Fruit fly (Drosophila melanogaster) whole organism, embryonic: ENCODE results near the gene CG44000.
A peak's percentile ranks its signal among the peaks of the same experiment; 100 is the strongest.

Source experiments
- CG10321 ChIP-seq: fragments of 200-800 bp; sonication (Bioruptor generic); IDR thresholded peaks from 2 replicates; pipeline ENCODE4 v1.3.6; 2022; ENCODE audit warnings: missing biosample characterization, missing genetic modification characterization
- CG10431 ChIP-seq: fragments of 200-800 bp; sonication (Bioruptor generic); optimal IDR thresholded peaks from 3 replicates; lab custom pipeline; 2018; ENCODE audit warnings: missing biosample characterization, mild to moderate bottlenecking, missing genetic modification characterization
- CG10565 ChIP-seq: fragments of 200-800 bp; sonication (Bioruptor generic); optimal IDR thresholded peaks from 3 replicates; lab custom pipeline; 2016; ENCODE audit warnings: missing biosample characterization, mild to moderate bottlenecking, missing genetic modification characterization
- CG11085 ChIP-seq: fragments of 200-800 bp; sonication (Bioruptor generic); IDR thresholded peaks from 2 replicates; pipeline ENCODE4 v1.3.6; 2022; ENCODE audit warnings: missing biosample characterization, missing genetic modification characterization
- CG12659 ChIP-seq: fragments of 200-800 bp; sonication (Bioruptor generic); optimal IDR thresholded peaks from 3 replicates; lab custom pipeline; 2017; ENCODE audit warnings: mild to moderate bottlenecking, missing biosample characterization, missing genetic modification reagents, missing genetic modification characterization
- CG13424 ChIP-seq: fragments of 200-800 bp; sonication (Bioruptor generic); optimal IDR thresholded peaks from 2 replicates; lab custom pipeline; 2019; ENCODE audit warnings: missing biosample characterization, mild to moderate bottlenecking, missing genetic modification characterization, moderate library complexity
- CG15479 ChIP-seq: fragments of 200-800 bp; sonication (Bioruptor generic); optimal IDR thresholded peaks from 3 replicates; lab custom pipeline; 2019; ENCODE audit warnings: missing biosample characterization, mild to moderate bottlenecking, missing genetic modification characterization, moderate library complexity
- CG1602 ChIP-seq: fragments of 200-800 bp; sonication (Bioruptor generic); optimal IDR thresholded peaks from 3 replicates; lab custom pipeline; 2016; ENCODE audit warnings: missing biosample characterization, missing genetic modification characterization
- CG17568 ChIP-seq: fragments of 200-800 bp; sonication (Bioruptor generic); optimal IDR thresholded peaks from 2 replicates; lab custom pipeline; 2018; ENCODE audit warnings: missing biosample characterization, mild to moderate bottlenecking, missing genetic modification characterization, moderate library complexity
- CG1832 ChIP-seq: fragments of 200-800 bp; sonication (Bioruptor generic); optimal IDR thresholded peaks from 2 replicates; lab custom pipeline; 2017; ENCODE audit warnings: missing biosample characterization, mild to moderate bottlenecking, missing genetic modification characterization, inconsistent platforms
- CG2120 ChIP-seq: fragments of 200-800 bp; sonication (Bioruptor generic); optimal IDR thresholded peaks from 3 replicates; lab custom pipeline; 2016; ENCODE audit warnings: missing biosample characterization, missing genetic modification characterization
- CG2889 ChIP-seq: fragments of 200-800 bp; sonication (Bioruptor generic); IDR thresholded peaks from 3 replicates; pipeline ENCODE4 v1.3.6; 2022; ENCODE audit warnings: missing biosample characterization, missing genetic modification characterization
- CG31388 ChIP-seq: fragments of 200-800 bp; sonication (Bioruptor generic); optimal IDR thresholded peaks from 2 replicates; lab custom pipeline; 2016; ENCODE audit warnings: missing biosample characterization, missing genetic modification characterization
- CG31441 ChIP-seq: fragments of 200-800 bp; sonication (Bioruptor generic); IDR thresholded peaks from 2 replicates; pipeline ENCODE4 v1.3.6; 2022; ENCODE audit warnings: missing biosample characterization, missing genetic modification characterization
- CG33213 ChIP-seq: fragments of 200-800 bp; sonication (Bioruptor generic); optimal IDR thresholded peaks from 3 replicates; lab custom pipeline; 2016; ENCODE audit warnings: missing biosample characterization, missing genetic modification characterization
- CG3847 ChIP-seq: fragments of 200-800 bp; sonication (Bioruptor generic); IDR thresholded peaks from 2 replicates; pipeline ENCODE4 v1.3.6; 2022; ENCODE audit warnings: missing biosample characterization, missing genetic modification characterization
- CG4328 ChIP-seq: fragments of 200-800 bp; sonication (Bioruptor generic); optimal IDR thresholded peaks from 3 replicates; lab custom pipeline; 2017; ENCODE audit warnings: missing biosample characterization, missing genetic modification reagents, missing genetic modification characterization
- CG6813 ChIP-seq: fragments of 200-800 bp; sonication (Bioruptor generic); optimal IDR thresholded peaks from 2 replicates; lab custom pipeline; 2017; ENCODE audit warnings: missing biosample characterization, missing genetic modification characterization, mild to moderate bottlenecking, moderate library complexity, missing genetic modification reagents
- CG7963 ChIP-seq: fragments of 200-800 bp; sonication (Bioruptor generic); IDR thresholded peaks from 3 replicates; pipeline ENCODE4 v1.3.6; 2022; ENCODE audit warnings: missing biosample characterization, missing genetic modification characterization; ENCODE audit not compliant: partially characterized antibody
- CG8924 ChIP-seq: fragments of 200-800 bp; optimal IDR thresholded peaks from 3 replicates; lab custom pipeline; 2019; ENCODE audit warnings: missing biosample characterization, mild to moderate bottlenecking, missing genetic modification characterization, moderate library complexity
- CG9817 ChIP-seq: fragments of 200-800 bp; sonication (Bioruptor generic); optimal IDR thresholded peaks from 2 replicates; lab custom pipeline; 2018; ENCODE audit warnings: missing biosample characterization, mild to moderate bottlenecking, missing genetic modification characterization, moderate library complexity
- CG9876 ChIP-seq: fragments of 200-800 bp; sonication (Bioruptor generic); optimal IDR thresholded peaks from 2 replicates; lab custom pipeline; 2016; ENCODE audit warnings: missing biosample characterization, missing genetic modification characterization
- Ets65A ChIP-seq: fragments of 200-800 bp; sonication (Bioruptor generic); peaks from one replicate; lab custom pipeline; 2016; ENCODE audit warnings: missing biosample characterization, missing genetic modification characterization
- GATAe ChIP-seq: fragments of 200-800 bp; sonication (Bioruptor generic); conservative IDR thresholded peaks from 2 replicates; pipeline ENCODE4 v1.3.6; 2022; ENCODE audit warnings: missing biosample characterization, missing genetic modification characterization
- H2.0 ChIP-seq: fragments of 200-800 bp; sonication (Bioruptor generic); IDR thresholded peaks from 2 replicates; pipeline ENCODE4 v1.3.6; 2022; ENCODE audit warnings: missing biosample characterization, missing genetic modification characterization
- Hr39 ChIP-seq: fragments of >200 bp; optimal IDR thresholded peaks from 2 replicates; lab custom pipeline; 2017
- Hr78 ChIP-seq, 2 experiments: fragments of 200-800 bp in 1 of 2; fragments of >200 bp in 1 of 2; sonication (Bioruptor generic) in 1 of 2; optimal IDR thresholded peaks; 2 replicates each; lab custom pipeline; 2017 to 2019; ENCODE audit warnings: missing biosample characterization in 2 of 2, missing genetic modification characterization in 2 of 2, mild to moderate bottlenecking in 1 of 2, moderate library complexity in 1 of 2
- MBD-R2 ChIP-seq: fragments of 200-800 bp; sonication (Bioruptor generic); IDR thresholded peaks from 2 replicates; pipeline ENCODE4 v1.3.6; 2022; ENCODE audit warnings: missing biosample characterization, missing genetic modification characterization
- Meics ChIP-seq: fragments of 200-800 bp; sonication (Bioruptor generic); optimal IDR thresholded peaks from 2 replicates; lab custom pipeline; 2017; ENCODE audit warnings: missing biosample characterization, mild to moderate bottlenecking, missing genetic modification characterization
- NK7.1 ChIP-seq: fragments of 200-800 bp; sonication (Bioruptor generic); optimal IDR thresholded peaks from 3 replicates; lab custom pipeline; 2016; ENCODE audit warnings: missing biosample characterization, missing genetic modification characterization
- Nf-YB ChIP-seq: fragments of 200-800 bp; sonication (Bioruptor generic); optimal IDR thresholded peaks from 3 replicates; lab custom pipeline; 2019; ENCODE audit warnings: missing biosample characterization, mild to moderate bottlenecking, missing genetic modification characterization, moderate library complexity
- NfI ChIP-seq: fragments of 200-800 bp; sonication (Bioruptor generic); optimal IDR thresholded peaks from 3 replicates; lab custom pipeline; 2018; ENCODE audit warnings: missing biosample characterization, mild to moderate bottlenecking, missing genetic modification characterization, moderate library complexity
- PHDP ChIP-seq: fragments of 200-800 bp; sonication (Bioruptor generic); optimal IDR thresholded peaks from 3 replicates; lab custom pipeline; 2018; ENCODE audit warnings: missing biosample characterization, mild to moderate bottlenecking, missing genetic modification characterization, moderate library complexity
- Sry-δ ChIP-seq: fragments of 200-800 bp; sonication (Bioruptor generic); optimal IDR thresholded peaks from 2 replicates; lab custom pipeline; 2016; ENCODE audit warnings: missing biosample characterization, missing genetic modification characterization
- TFAM ChIP-seq: fragments of 200-800 bp; sonication (Bioruptor generic); optimal IDR thresholded peaks from 2 replicates; lab custom pipeline; 2017; ENCODE audit warnings: missing biosample characterization, missing genetic modification characterization, inconsistent platforms
- Trl ChIP-seq, 3 experiments: fragments of >200 bp in 2 of 3; fragments of 200-800 bp in 1 of 3; sonication (Bioruptor generic) in 1 of 3; optimal IDR thresholded peaks; 2 replicates in 1 of 3; 3 replicates in 2 of 3; lab custom pipeline; 2016 to 2017; ENCODE audit warnings: missing biosample characterization in 1 of 3, missing genetic modification characterization in 1 of 3
- bowl ChIP-seq: fragments of 200-800 bp; sonication (Bioruptor generic); IDR thresholded peaks from 2 replicates; pipeline ENCODE4 v1.3.6; 2022; ENCODE audit warnings: missing biosample characterization, missing genetic modification characterization
- crol ChIP-seq: fragments of 200-800 bp; sonication (Bioruptor generic); IDR thresholded peaks from 2 replicates; pipeline ENCODE4 v1.3.6; 2022; ENCODE audit warnings: missing biosample characterization, missing genetic modification characterization
- dpn ChIP-seq, 2 experiments: fragments of 200-800 bp; sonication (Bioruptor generic); optimal IDR thresholded peaks; 3 replicates each; lab custom pipeline; 2016; ENCODE audit warnings: missing biosample characterization in 2 of 2, missing genetic modification characterization in 2 of 2
- gfzf ChIP-seq: fragments of 200-800 bp; sonication (Bioruptor generic); optimal IDR thresholded peaks from 2 replicates; lab custom pipeline; 2016; ENCODE audit warnings: missing biosample characterization, mild to moderate bottlenecking, missing genetic modification characterization, moderate library complexity
- ind ChIP-seq: fragments of 200-800 bp; sonication (Bioruptor generic); optimal IDR thresholded peaks from 3 replicates; lab custom pipeline; 2016; ENCODE audit warnings: missing biosample characterization, missing genetic modification characterization
- lmd ChIP-seq: fragments of 200-800 bp; sonication (Bioruptor generic); IDR thresholded peaks from 2 replicates; pipeline ENCODE4 v1.3.6; 2022; ENCODE audit warnings: missing biosample characterization, missing genetic modification characterization
- mam ChIP-seq: fragments of 200-800 bp; sonication (Bioruptor generic); optimal IDR thresholded peaks from 3 replicates; lab custom pipeline; 2016; ENCODE audit warnings: missing biosample characterization, missing genetic modification characterization
- sens ChIP-seq: fragments of 200-800 bp; sonication (Bioruptor generic); peaks from one replicate; lab custom pipeline; 2016; ENCODE audit warnings: missing biosample characterization, missing genetic modification characterization
- sima ChIP-seq: fragments of 200-800 bp; sonication (Bioruptor generic); optimal IDR thresholded peaks from 2 replicates; lab custom pipeline; 2016; ENCODE audit warnings: missing biosample characterization, missing genetic modification characterization
- slp2 ChIP-seq: fragments of 200-800 bp; sonication (Bioruptor generic); optimal IDR thresholded peaks from 2 replicates; lab custom pipeline; 2016; ENCODE audit warnings: missing biosample characterization, missing genetic modification characterization
- so ChIP-seq: fragments of 200-800 bp; sonication (Bioruptor generic); IDR thresholded peaks from 3 replicates; pipeline ENCODE4 v1.3.6; 2022; ENCODE audit warnings: missing biosample characterization, missing genetic modification characterization
- sqz ChIP-seq: fragments of 200-800 bp; sonication (Bioruptor generic); optimal IDR thresholded peaks from 3 replicates; lab custom pipeline; 2018; ENCODE audit warnings: missing biosample characterization, mild to moderate bottlenecking, missing genetic modification characterization
- twi ChIP-seq: fragments of 200-800 bp; optimal IDR thresholded peaks from 2 replicates; lab custom pipeline; 2019; ENCODE audit warnings: missing biosample characterization, mild to moderate bottlenecking, missing genetic modification characterization, moderate library complexity
- zen2 ChIP-seq: fragments of 200-800 bp; sonication (Bioruptor generic); IDR thresholded peaks from 3 replicates; pipeline ENCODE4 v1.3.6; 2022; ENCODE audit warnings: missing biosample characterization, missing genetic modification characterization; ENCODE audit not compliant: partially characterized antibody

CG44000 gene

dm6 chr2L:5060952-5061478 is 17.9 kb downstream of the CG44000 start (continued):
- TF ChIP-seq NK7.1 (GFP tag; lab: Kevin White, UChicago) (peak; percentile 70), CG6813 (GFP tag; lab: Kevin White, UChicago) (peak; percentile 78), CG17568 (GFP tag; lab: Kevin White, UChicago) (peak; percentile 7), Trl (optimal IDR thresholded peaks at IDR 0.05; lab: Kevin White, UChicago) (no peak), Trl (GFP tag; optimal IDR thresholded peaks at IDR 0.05; lab: Kevin White, UChicago) (peak; percentile 77), CG33213 (GFP tag; lab: Kevin White, UChicago) (peak; percentile 28), CG3847 (GFP tag; lab: Robert Waterston, UW) (peak; percentile 41; the same call in 1 of the 2 replicates), zen2 (GFP tag; lab: Robert Waterston, UW) (no peak), CG1602 (GFP tag; lab: Kevin White, UChicago) (peak; percentile 40), CG10321 (GFP tag; lab: Robert Waterston, UW) (peak; percentile 22; the same call in 1 of the 2 replicates), CG8924 (peak; percentile 63), CG11085 (GFP tag; lab: Robert Waterston, UW) (0 out of 2 replicates have a peak, but pooled peaks have one; percentile 9), sima (GFP tag; lab: Kevin White, UChicago) (no peak), Ets65A (GFP tag; lab: Kevin White, UChicago) (peak; percentile 88), CG31388 (no peak), CG4328 (GFP tag; lab: Kevin White, UChicago) (peak; percentile 46), sqz (GFP tag; lab: Kevin White, UChicago) (peak; percentile 21), Nf-YB (peak; percentile 42), Meics (GFP tag; lab: Kevin White, UChicago) (peak; percentile 74), CG2120 (peak; percentile 88), ind (peak; percentile 8), CG15479 (GFP tag; lab: Kevin White, UChicago) (no peak), CG10565 (GFP tag; lab: Kevin White, UChicago) (no peak), CG13424 (tag; lab: Kevin White, UChicago) (peak; percentile 56), GATAe (GFP tag; lab: Robert Waterston, UW) (no peak; the same call in 1 of the 2 replicates), Hr78 (GFP tag; optimal IDR thresholded peaks at IDR 0.05; lab: Kevin White, UChicago) (no peak), crol (no peak), CG7963 (GFP tag; lab: Robert Waterston, UW) (no peak), CG31441 (GFP tag; lab: Robert Waterston, UW) (peak; percentile 54; the same call in 1 of the 2 replicates), Hr39 (lab: Kevin White, UChicago) (no peak), H2.0 (GFP tag; lab: Robert Waterston, UW) (peak; percentile 49; the same call in 1 of the 2 replicates), bowl (GFP tag; lab: Robert Waterston, UW) (peak; percentile 56; the same call in 1 of the 2 replicates), CG9876 (no peak), CG2889 (GFP tag; lab: Robert Waterston, UW) (peak; percentile 45; the same call in 1 of the 3 replicates), mam (GFP tag; lab: Kevin White, UChicago) (peak; percentile 88), CG9817 (peak; percentile 48), CG10431 (GFP tag; lab: Kevin White, UChicago) (no peak), Sry-δ (GFP tag; lab: Kevin White, UChicago) (peak; percentile 27), twi (tag; lab: Kevin White, UChicago) (no peak), gfzf (no peak), dpn (GFP tag; optimal IDR thresholded peaks at IDR 0.05; lab: Kevin White, UChicago) (peak; percentile 55 to 75), CG12659 (GFP tag; lab: Kevin White, UChicago) (peak; percentile 57), sens (GFP tag; lab: Kevin White, UChicago) (peak; percentile 93), CG1832 (GFP tag; lab: Kevin White, UChicago) (no peak), so (GFP tag; lab: Robert Waterston, UW) (peak; percentile 91), TFAM (GFP tag; lab: Kevin White, UChicago) (no peak), slp2 (GFP tag; lab: Kevin White, UChicago) (peak; percentile 32), NfI (GFP tag; lab: Kevin White, UChicago) (peak; percentile 40), PHDP (tag; lab: Kevin White, UChicago) (peak; percentile 73), MBD-R2 (GFP tag; lab: Robert Waterston, UW) (peak; percentile 47; the same call in 1 of the 2 replicates), lmd (peak; percentile 63; the same call in 1 of the 2 replicates)
